Worm (Caenorhabditis elegans): Measurements from ENCODE around the gene B0563.10.

B0563.10 gene

DNA sequence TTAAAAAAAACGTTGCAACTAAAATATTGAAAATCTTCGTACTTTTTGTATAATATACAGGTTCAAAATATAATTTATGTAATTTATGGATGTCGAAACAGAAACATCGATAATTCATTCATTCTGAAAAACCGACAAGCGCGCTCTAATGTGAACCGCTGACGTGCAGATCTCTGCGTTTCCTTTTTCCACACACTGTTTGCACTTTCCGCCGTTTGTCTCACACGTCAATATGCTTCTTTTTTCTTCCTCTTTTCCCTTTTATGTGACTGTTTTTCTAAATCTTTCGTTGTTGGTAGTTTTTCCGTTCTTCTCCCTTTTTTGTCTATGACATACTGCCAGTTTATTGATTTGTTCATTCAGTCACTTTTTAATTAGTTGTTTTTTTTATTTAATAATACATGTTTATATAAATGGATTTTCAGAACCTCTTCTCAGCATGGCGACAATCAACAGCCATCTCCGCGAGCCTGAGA, 16.7 kb downstream of the B0563.10 start, which contains the start of gene tmbi-4:
TSS of gene tmbi-4 (plus strand) at position 426 of the 476 bp plus-strand sequence.
- TF ChIP-seq F13C5.2 (tag; optimal IDR thresholded peaks at IDR 0.05) (no peak), hnd-1 (tag; optimal IDR thresholded peaks at IDR 0.05) (no peak), hmg-4 (GFP tag; optimal IDR thresholded peaks at IDR 0.05) (no peak), sea-1 (GFP tag; conservative IDR thresholded peaks at IDR 0.05) (no peak), ceh-36 (tag; optimal IDR thresholded peaks at IDR 0.05) (no peak), ama-1 (optimal IDR thresholded peaks at IDR 0.05) (no peak), tbx-11 (GFP tag; IDR thresholded peaks at IDR 0.05) (no peak), aly-1 (tag; optimal IDR thresholded peaks at IDR 0.05) (no peak), ceh-13 (GFP tag; optimal IDR thresholded peaks at IDR 0.05) (no peak), B0310.2 (tag; optimal IDR thresholded peaks at IDR 0.05) (no peak), pes-1 (GFP tag; IDR thresholded peaks at IDR 0.05) (no peak), scrt-1 (GFP tag; IDR thresholded peaks at IDR 0.05) (no peak), hmbx-1 (tag; optimal IDR thresholded peaks at IDR 0.05) (no peak), tra-4 (tag; optimal IDR thresholded peaks at IDR 0.05) (no peak), tbx-37 (GFP tag; conservative IDR thresholded peaks at IDR 0.05) (no peak), flt-1 (GFP tag; IDR thresholded peaks at IDR 0.05) (no peak)

DNA sequence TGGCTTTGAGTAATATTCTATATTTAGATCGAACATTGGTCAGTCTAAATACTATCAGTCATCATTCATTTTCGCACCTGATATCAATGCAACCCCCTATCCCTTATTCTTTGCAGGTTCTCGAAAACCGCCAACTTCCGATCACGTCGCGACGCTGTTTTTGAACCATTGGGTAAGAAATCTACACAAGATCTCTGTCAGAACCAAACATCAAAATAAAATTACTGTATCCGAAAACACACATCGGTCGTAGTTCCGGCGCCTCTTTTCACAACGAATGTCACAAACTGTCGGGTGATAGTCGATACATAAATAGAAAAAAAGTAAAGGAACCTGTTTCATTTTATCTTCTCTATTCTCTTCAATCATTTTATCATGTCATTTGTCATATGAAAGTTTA, 20.1 kb downstream of the B0563.10 start:
- no peak for TF ChIP-seq ceh-13 (GFP tag; optimal IDR thresholded peaks at IDR 0.05)
- TF ChIP-seq tbx-37 (GFP tag; conservative IDR thresholded peaks at IDR 0.05), result no peak

DNA sequence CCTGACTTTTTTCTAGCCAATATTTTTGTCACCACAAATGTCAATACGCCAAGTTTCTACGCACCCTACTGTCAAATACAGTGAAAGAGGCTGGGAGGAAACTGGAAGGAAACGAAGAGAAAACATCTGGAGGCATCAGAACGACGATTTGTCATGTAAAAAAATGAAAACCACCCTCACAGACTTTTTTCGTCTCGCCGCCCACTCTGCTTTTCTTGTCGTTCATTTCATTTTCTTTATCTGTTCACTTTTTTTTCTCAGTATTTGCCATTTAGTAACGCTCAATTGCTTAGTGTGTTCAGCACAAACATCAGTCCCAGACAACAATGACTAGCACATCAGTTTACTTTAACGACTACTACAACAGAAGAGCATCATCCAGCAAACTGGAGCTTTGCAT, 21.2 kb downstream of the B0563.10 start, which contains the start of gene B0563.5:
TSS of gene B0563.5 (plus strand) at position 301 of the 400 bp plus-strand sequence.
- no peak for TF ChIP-seq tbx-37 (GFP tag; conservative IDR thresholded peaks at IDR 0.05)
- no peak for TF ChIP-seq tra-4 (tag; optimal IDR thresholded peaks at IDR 0.05)
- TF ChIP-seq aly-1 (tag; optimal IDR thresholded peaks at IDR 0.05), result no peak

DNA sequence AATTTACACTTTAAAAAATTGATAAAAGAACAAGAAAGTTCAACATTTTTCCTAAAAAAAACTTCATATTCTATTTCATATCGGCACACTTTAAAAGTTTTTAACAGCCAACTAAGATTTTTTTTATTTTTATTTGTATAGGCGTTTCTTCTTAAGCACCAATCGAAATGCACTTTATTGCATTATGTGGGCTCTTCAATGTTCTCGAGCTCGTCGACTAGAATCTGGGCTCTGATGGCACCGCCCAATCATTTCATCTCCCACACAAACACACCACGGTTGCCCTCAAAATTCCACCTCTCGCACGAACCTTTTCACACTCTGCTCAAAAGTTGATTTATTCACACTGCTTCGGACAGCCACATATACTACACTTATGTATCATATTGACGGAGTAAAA, 29.6 kb downstream of the B0563.10 start, which contains the start of gene B0563.6:
TSS of gene B0563.6 (plus strand) at position 301 of the 400 bp plus-strand sequence.
- TF ChIP-seq ets-7 (tag; optimal IDR thresholded peaks at IDR 0.05) (no peak), B0310.2 (tag; optimal IDR thresholded peaks at IDR 0.05) (no peak), F13C5.2 (tag; optimal IDR thresholded peaks at IDR 0.05) (no peak), sea-1 (GFP tag; conservative IDR thresholded peaks at IDR 0.05) (no peak), ceh-36 (tag; optimal IDR thresholded peaks at IDR 0.05) (no peak)

DNA sequence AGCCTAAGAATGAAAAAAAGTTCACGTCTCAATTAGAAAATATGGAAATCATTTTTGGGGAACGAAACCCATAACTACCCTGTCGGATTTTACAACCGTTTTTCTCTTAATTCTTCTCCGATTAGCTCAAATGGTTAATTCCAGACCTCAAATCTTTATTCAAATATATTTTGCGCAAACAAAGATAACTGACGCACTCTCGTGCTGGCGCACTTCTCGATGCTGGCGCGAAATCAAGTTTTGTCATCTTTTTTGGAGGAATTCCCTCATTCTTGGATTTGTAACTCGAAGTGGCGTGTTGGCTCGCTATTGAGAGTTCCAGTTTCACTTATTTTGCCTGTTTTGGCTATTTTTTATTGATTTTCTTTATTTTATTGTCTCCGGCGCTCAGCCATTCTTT, 49.5 kb downstream of the B0563.10 start:
- TF ChIP-seq flt-1 (GFP tag; IDR thresholded peaks at IDR 0.05) (no peak), pes-1 (GFP tag; IDR thresholded peaks at IDR 0.05) (no peak), hnd-1 (tag; optimal IDR thresholded peaks at IDR 0.05) (no peak), ceh-13 (GFP tag; optimal IDR thresholded peaks at IDR 0.05) (no peak), ama-1 (optimal IDR thresholded peaks at IDR 0.05) (no peak), sea-1 (GFP tag; conservative IDR thresholded peaks at IDR 0.05) (no peak), tbx-37 (GFP tag; conservative IDR thresholded peaks at IDR 0.05) (no peak), tra-4 (tag; optimal IDR thresholded peaks at IDR 0.05) (no peak), B0310.2 (tag; optimal IDR thresholded peaks at IDR 0.05) (no peak), scrt-1 (GFP tag; IDR thresholded peaks at IDR 0.05) (no peak), tbx-11 (GFP tag; IDR thresholded peaks at IDR 0.05) (no peak), hmbx-1 (tag; optimal IDR thresholded peaks at IDR 0.05) (no peak)
